Fruit fly (Drosophila melanogaster) whole organism, embryonic: ENCODE measurements around the gene CG7810.

Source experiments
- CG10267 ChIP-seq: fragments of 200-800 bp; sonication (Bioruptor generic); optimal IDR thresholded peaks from 2 replicates; lab custom pipeline; 2018; ENCODE audit warnings: missing biosample characterization, mild to moderate bottlenecking, missing genetic modification characterization, moderate library complexity
- CG10366 ChIP-seq: fragments of 200-800 bp; sonication (Bioruptor generic); IDR thresholded peaks from 2 replicates; pipeline ENCODE4 v1.3.6; 2022; ENCODE audit warnings: missing biosample characterization, missing genetic modification characterization
- CG1233 ChIP-seq: fragments of 200-800 bp; sonication (Bioruptor generic); optimal IDR thresholded peaks from 4 replicates; lab custom pipeline; 2018; ENCODE audit warnings: missing biosample characterization, mild to moderate bottlenecking, missing genetic modification characterization
- CG13424 ChIP-seq: fragments of 200-800 bp; sonication (Bioruptor generic); optimal IDR thresholded peaks from 2 replicates; lab custom pipeline; 2019; ENCODE audit warnings: missing biosample characterization, mild to moderate bottlenecking, missing genetic modification characterization, moderate library complexity
- CG14050 ChIP-seq: fragments of 200-800 bp; sonication (Bioruptor generic); IDR thresholded peaks from 3 replicates; pipeline ENCODE4 v1.3.6; 2022; ENCODE audit warnings: missing biosample characterization, missing genetic modification characterization
- CG15269 ChIP-seq: fragments of 200-800 bp; sonication (Bioruptor generic); optimal IDR thresholded peaks from 2 replicates; lab custom pipeline; 2018; ENCODE audit warnings: missing biosample characterization, mild to moderate bottlenecking, missing genetic modification characterization, moderate library complexity
- CG17328 ChIP-seq: fragments of 200-800 bp; sonication (Bioruptor generic); IDR thresholded peaks from 2 replicates; pipeline ENCODE4 v1.3.6; 2022; ENCODE audit warnings: missing biosample characterization, missing genetic modification characterization
- CG2889 ChIP-seq: fragments of 200-800 bp; sonication (Bioruptor generic); IDR thresholded peaks from 3 replicates; pipeline ENCODE4 v1.3.6; 2022; ENCODE audit warnings: missing biosample characterization, missing genetic modification characterization
- CG3838 ChIP-seq: fragments of 200-800 bp; sonication (Bioruptor generic); optimal IDR thresholded peaks from 3 replicates; lab custom pipeline; 2016; ENCODE audit warnings: missing biosample characterization, missing genetic modification characterization
- CG6272 ChIP-seq: fragments of 200-800 bp; sonication (Bioruptor generic); IDR thresholded peaks from 2 replicates; pipeline ENCODE4 v1.3.6; 2022; ENCODE audit warnings: missing biosample characterization, missing genetic modification characterization
- CG7357 ChIP-seq: fragments of 200-800 bp; sonication (Bioruptor generic); IDR thresholded peaks from 3 replicates; pipeline ENCODE4 v1.3.6; 2022; ENCODE audit warnings: missing biosample characterization, missing genetic modification characterization
- CG7987 ChIP-seq: fragments of 200-800 bp; sonication (Bioruptor generic); optimal IDR thresholded peaks from 2 replicates; lab custom pipeline; 2018; ENCODE audit warnings: missing biosample characterization, mild to moderate bottlenecking, missing genetic modification characterization, moderate library complexity
- CG8290 ChIP-seq, 3 experiments: fragments of 200-800 bp; sonication (Bioruptor generic); optimal IDR thresholded peaks; 2 replicates each; lab custom pipeline; 2016 to 2019; ENCODE audit warnings: missing biosample characterization in 3 of 3, missing genetic modification characterization in 3 of 3, mild to moderate bottlenecking in 2 of 3, moderate library complexity in 1 of 3
- CG8924 ChIP-seq: fragments of 200-800 bp; optimal IDR thresholded peaks from 3 replicates; lab custom pipeline; 2019; ENCODE audit warnings: missing biosample characterization, mild to moderate bottlenecking, missing genetic modification characterization, moderate library complexity
- CG9609 ChIP-seq: fragments of 200-800 bp; sonication (Bioruptor generic); optimal IDR thresholded peaks from 3 replicates; lab custom pipeline; 2016; ENCODE audit warnings: missing biosample characterization, missing genetic modification characterization
- CG9727 ChIP-seq: fragments of 200-800 bp; sonication (Bioruptor generic); optimal IDR thresholded peaks from 3 replicates; lab custom pipeline; 2017; ENCODE audit warnings: missing biosample characterization, mild to moderate bottlenecking, missing genetic modification characterization
- CG9932 ChIP-seq: fragments of 200-800 bp; sonication (Bioruptor generic); IDR thresholded peaks from 2 replicates; pipeline ENCODE4 v1.3.6; 2022; ENCODE audit warnings: missing biosample characterization, missing genetic modification characterization
- Ets97D ChIP-seq: fragments of 200-800 bp; sonication (Bioruptor generic); optimal IDR thresholded peaks from 3 replicates; lab custom pipeline; 2016; ENCODE audit warnings: missing biosample characterization, missing genetic modification characterization
- Fer2 ChIP-seq: fragments of 200-800 bp; sonication (Bioruptor generic); optimal IDR thresholded peaks from 2 replicates; lab custom pipeline; 2018; ENCODE audit warnings: missing biosample characterization, mild to moderate bottlenecking, missing genetic modification characterization, moderate library complexity
- Gug ChIP-seq: fragments of 200-800 bp; sonication (Bioruptor generic); IDR thresholded peaks from 4 replicates; pipeline ENCODE4 v1.3.6; 2022; ENCODE audit warnings: missing biosample characterization, missing genetic modification characterization
- HLH3B ChIP-seq: fragments of 200-800 bp; sonication (Bioruptor generic); IDR thresholded peaks from 2 replicates; pipeline ENCODE4 v1.3.6; 2022; ENCODE audit warnings: missing biosample characterization, missing genetic modification characterization
- HLH4C ChIP-seq: fragments of 200-800 bp; sonication (Bioruptor generic); IDR thresholded peaks from 3 replicates; pipeline ENCODE4 v1.3.6; 2022; ENCODE audit warnings: missing biosample characterization, missing genetic modification characterization; ENCODE audit not compliant: partially characterized antibody
- Hr3 ChIP-seq: fragments of 200-800 bp; sonication (Bioruptor generic); optimal IDR thresholded peaks from 3 replicates; lab custom pipeline; 2016; ENCODE audit warnings: missing biosample characterization, missing genetic modification characterization
- Hr51 ChIP-seq, 2 experiments: fragments of 200-800 bp; sonication (Bioruptor generic); optimal IDR thresholded peaks; 2 replicates in 1 of 2; 3 replicates in 1 of 2; lab custom pipeline; 2016 to 2018; ENCODE audit warnings: missing biosample characterization in 2 of 2, missing genetic modification characterization in 2 of 2, mild to moderate bottlenecking in 1 of 2, moderate library complexity in 1 of 2
- Lim3 ChIP-seq: fragments of 200-800 bp; sonication (Bioruptor generic); IDR thresholded peaks from 2 replicates; pipeline ENCODE4 v1.3.6; 2022; ENCODE audit warnings: missing biosample characterization, missing genetic modification characterization
- MESR4 ChIP-seq: fragments of 200-800 bp; sonication (Bioruptor generic); optimal IDR thresholded peaks from 2 replicates; lab custom pipeline; 2018; ENCODE audit warnings: missing biosample characterization, mild to moderate bottlenecking, missing genetic modification characterization, moderate library complexity
- Med ChIP-seq: fragments of 200-800 bp; sonication (Bioruptor generic); peaks from one replicate; lab custom pipeline; 2016; ENCODE audit warnings: missing biosample characterization, missing genetic modification characterization, mild to moderate bottlenecking, inconsistent platforms, moderate library complexity
- Myb ChIP-seq: fragments of 200-800 bp; sonication (Bioruptor generic); optimal IDR thresholded peaks from 2 replicates; lab custom pipeline; 2016; ENCODE audit warnings: missing biosample characterization, missing genetic modification characterization
- Neu2 ChIP-seq: fragments of 200-800 bp; sonication (Bioruptor generic); optimal IDR thresholded peaks from 3 replicates; lab custom pipeline; 2016; ENCODE audit warnings: missing biosample characterization, missing genetic modification characterization, borderline replicate concordance
- Sox100B ChIP-seq: fragments of 200-800 bp; sonication (Bioruptor generic); optimal IDR thresholded peaks from 3 replicates; lab custom pipeline; 2018; ENCODE audit warnings: missing biosample characterization, mild to moderate bottlenecking, missing genetic modification characterization
- Sox102F ChIP-seq: fragments of 200-800 bp; sonication (Bioruptor generic); optimal IDR thresholded peaks from 2 replicates; lab custom pipeline; 2018; ENCODE audit warnings: missing biosample characterization, mild to moderate bottlenecking, missing genetic modification characterization, moderate library complexity
- Tbp ChIP-seq: fragments of >200 bp; optimal IDR thresholded peaks from 2 replicates; lab custom pipeline; 2018; ENCODE audit warnings: missing biosample characterization, missing genetic modification characterization
- Usf ChIP-seq: fragments of 200-800 bp; sonication (Bioruptor generic); optimal IDR thresholded peaks from 2 replicates; lab custom pipeline; 2017; ENCODE audit warnings: missing genotype, missing biosample characterization, missing genetic modification characterization
- Vsx1 ChIP-seq: fragments of 200-800 bp; sonication (Bioruptor generic); optimal IDR thresholded peaks from 2 replicates; lab custom pipeline; 2017; ENCODE audit warnings: missing biosample characterization, mild to moderate bottlenecking, missing genetic modification characterization, missing genetic modification reagents
- aop ChIP-seq: fragments of 200-800 bp; sonication (Bioruptor generic); IDR thresholded peaks from 2 replicates; pipeline ENCODE4 v1.3.6; 2022; ENCODE audit warnings: missing biosample characterization, missing genetic modification characterization
- crp ChIP-seq, 2 experiments: fragments of 200-800 bp; sonication (Bioruptor generic); optimal IDR thresholded peaks; 2 replicates in 1 of 2; 3 replicates in 1 of 2; lab custom pipeline; 2017; ENCODE audit warnings: missing biosample characterization in 2 of 2, missing genetic modification characterization in 2 of 2, mild to moderate bottlenecking in 1 of 2, moderate library complexity in 1 of 2
- disco-r ChIP-seq: fragments of 200-800 bp; sonication (Bioruptor generic); optimal IDR thresholded peaks from 2 replicates; lab custom pipeline; 2016; ENCODE audit warnings: missing biosample characterization, missing genetic modification characterization
- dm ChIP-seq: fragments of 200-800 bp; sonication (Bioruptor generic); optimal IDR thresholded peaks from 3 replicates; lab custom pipeline; 2016; ENCODE audit warnings: missing biosample characterization, missing genetic modification characterization
- eve ChIP-seq, 2 experiments: fragments of >200 bp; optimal IDR thresholded peaks; 2 replicates each; lab custom pipeline; 2017; ENCODE audit warnings: missing biosample characterization in 2 of 2, missing genetic modification characterization in 2 of 2
- exex ChIP-seq: fragments of 200-800 bp; sonication (Bioruptor generic); optimal IDR thresholded peaks from 4 replicates; lab custom pipeline; 2018; ENCODE audit warnings: missing biosample characterization, mild to moderate bottlenecking, missing genetic modification characterization, moderate library complexity
- grn ChIP-seq: fragments of 200-800 bp; sonication (Bioruptor generic); optimal IDR thresholded peaks from 3 replicates; lab custom pipeline; 2017; ENCODE audit warnings: missing biosample characterization, missing genetic modification characterization
- gro ChIP-seq: fragments of 200-800 bp; sonication (Bioruptor generic); optimal IDR thresholded peaks from 2 replicates; lab custom pipeline; 2016; ENCODE audit warnings: missing biosample characterization, missing genetic modification characterization
- gsb-n ChIP-seq: fragments of 200-800 bp; sonication (Bioruptor generic); optimal IDR thresholded peaks from 3 replicates; lab custom pipeline; 2018; ENCODE audit warnings: missing biosample characterization, mild to moderate bottlenecking, missing genetic modification characterization
- insv ChIP-seq, 2 experiments: fragments of 200-800 bp; sonication (Bioruptor generic); optimal IDR thresholded peaks; 3 replicates each; lab custom pipeline; 2016 to 2018; ENCODE audit warnings: missing biosample characterization in 2 of 2, missing genetic modification characterization in 2 of 2
- slou ChIP-seq: fragments of 200-800 bp; sonication (Bioruptor generic); optimal IDR thresholded peaks from 3 replicates; lab custom pipeline; 2016; ENCODE audit warnings: missing biosample characterization, missing genetic modification characterization
- sqz ChIP-seq: fragments of 200-800 bp; sonication (Bioruptor generic); optimal IDR thresholded peaks from 3 replicates; lab custom pipeline; 2018; ENCODE audit warnings: missing biosample characterization, mild to moderate bottlenecking, missing genetic modification characterization
- sr ChIP-seq: fragments of 200-800 bp; sonication (Bioruptor generic); IDR thresholded peaks from 3 replicates; pipeline ENCODE4 v1.3.6; 2022; ENCODE audit warnings: missing biosample characterization, missing genetic modification characterization
- stwl ChIP-seq: fragments of 200-800 bp; sonication (Bioruptor generic); optimal IDR thresholded peaks from 3 replicates; lab custom pipeline; 2018; ENCODE audit warnings: missing biosample characterization, mild to moderate bottlenecking, missing genetic modification characterization, moderate library complexity
- sug ChIP-seq: fragments of 200-800 bp; optimal IDR thresholded peaks from 2 replicates; lab custom pipeline; 2019; ENCODE audit warnings: missing biosample characterization, mild to moderate bottlenecking, missing genetic modification characterization, moderate library complexity
- zfh2 ChIP-seq: fragments of 200-800 bp; sonication (Bioruptor generic); optimal IDR thresholded peaks from 2 replicates; lab custom pipeline; 2016; ENCODE audit warnings: missing biosample characterization, missing genetic modification characterization

The CG7810 gene

DNA sequence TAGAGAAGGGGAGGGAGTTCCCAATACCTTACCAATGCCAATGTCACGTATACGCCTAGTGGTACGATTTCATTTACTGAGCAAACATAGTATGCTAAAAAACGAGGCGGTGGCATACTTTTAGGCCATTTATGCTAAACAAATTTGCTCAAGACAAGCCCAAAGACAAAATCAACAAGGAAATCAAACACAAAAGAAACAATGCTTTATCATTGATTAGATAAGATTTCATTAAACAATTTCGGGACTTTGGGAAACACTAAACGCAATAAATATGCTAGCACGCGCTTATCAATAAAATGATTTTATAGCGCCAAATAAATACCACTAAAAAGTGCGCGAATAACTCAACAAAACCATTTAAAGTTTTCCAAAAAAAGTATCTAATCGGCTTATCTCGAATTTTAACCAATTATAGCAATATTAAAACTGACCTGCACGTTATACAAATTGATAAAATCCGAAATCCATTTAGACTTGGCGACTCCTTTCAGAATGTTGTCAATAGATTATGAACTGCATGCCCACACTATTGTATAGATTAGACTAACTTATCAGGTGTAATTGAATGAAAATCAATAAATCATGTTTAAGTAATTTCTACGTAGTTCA, 39.7 kb upstream of the CG7810 start (continued):
- TF ChIP-seq Hr51 (GFP tag; optimal IDR thresholded peaks at IDR 0.05; lab: Kevin White, UChicago) (peak in 1 of 2 experiments; percentile 26), Neu2 (no peak), aop (GFP tag; lab: Robert Waterston, UW) (no peak), HLH4C (GFP tag; lab: Robert Waterston, UW) (no peak), CG10366 (GFP tag; lab: Robert Waterston, UW) (no peak), Med (GFP tag; lab: Kevin White, UChicago) (peak; percentile 86), CG8924 (tag; lab: Kevin White, UChicago) (peak; percentile 26), disco-r (GFP tag; lab: Kevin White, UChicago) (no peak), Myb (GFP tag; lab: Kevin White, UChicago) (no peak), CG1233 (GFP tag; lab: Kevin White, UChicago) (peak; percentile 44), sqz (no peak), Ets97D (no peak), Tbp (no peak), crp (GFP tag; optimal IDR thresholded peaks at IDR 0.05; lab: Kevin White, UChicago) (no peak), sr (GFP tag; lab: Robert Waterston, UW) (no peak), grn (GFP tag; lab: Kevin White, UChicago) (peak; percentile 74), exex (peak; percentile 88), CG9609 (no peak), CG14050 (no peak; the same call in 2 of the 3 replicates), CG8290 (GFP tag; optimal IDR thresholded peaks at IDR 0.05; lab: Kevin White, UChicago) (no peak), CG8290 (tag; optimal IDR thresholded peaks at IDR 0.05; lab: Kevin White, UChicago) (peak in 1 of 2 experiments; percentile 63), CG13424 (tag; lab: Kevin White, UChicago) (peak; percentile 31), Sox100B (GFP tag; lab: Kevin White, UChicago) (peak; percentile 8), Lim3 (GFP tag; lab: Robert Waterston, UW) (no peak), Sox102F (peak; percentile 42), CG9932 (GFP tag; lab: Robert Waterston, UW) (no peak), CG2889 (GFP tag; lab: Robert Waterston, UW) (no peak), eve (GFP tag; optimal IDR thresholded peaks at IDR 0.05; lab: Kevin White, UChicago) (no peak), Vsx1 (peak; percentile 51), gro (GFP tag; lab: Kevin White, UChicago) (peak; percentile 62), sug (tag; lab: Kevin White, UChicago) (peak; percentile 46), CG10267 (tag; lab: Kevin White, UChicago) (no peak), CG7357 (GFP tag; lab: Robert Waterston, UW) (no peak), CG6272 (GFP tag; lab: Robert Waterston, UW) (no peak), CG15269 (peak; percentile 63), slou (GFP tag; lab: Kevin White, UChicago) (no peak), gsb-n (no peak), HLH3B (GFP tag; lab: Robert Waterston, UW) (peak; percentile 29; the same call in 1 of the 2 replicates), zfh2 (GFP tag; lab: Kevin White, UChicago) (no peak), CG3838 (GFP tag; lab: Kevin White, UChicago) (no peak), stwl (tag; lab: Kevin White, UChicago) (no peak), Usf (no peak), insv (GFP tag; optimal IDR thresholded peaks at IDR 0.05; lab: Kevin White, UChicago) (no peak), Hr3 (GFP tag; lab: Kevin White, UChicago) (no peak), Gug (no peak), CG7987 (GFP tag; lab: Kevin White, UChicago) (peak; percentile 44), dm (GFP tag; lab: Kevin White, UChicago) (no peak), Fer2 (tag; lab: Kevin White, UChicago) (no peak), CG9727 (GFP tag; lab: Kevin White, UChicago) (peak; percentile 16), CG17328 (GFP tag; lab: Robert Waterston, UW) (no peak), MESR4 (GFP tag; lab: Kevin White, UChicago) (no peak)
